Fruit fly (Drosophila melanogaster) whole organism, embryonic: ENCODE results near the gene CG5079.

ENCODE experiments used
- Bdp1 ChIP-seq: fragments of 200-800 bp; sonication (Bioruptor generic); optimal IDR thresholded peaks from 3 replicates; lab custom pipeline; 2016; ENCODE audit warnings: missing biosample characterization, missing genetic modification characterization
- CG10366 ChIP-seq: fragments of 200-800 bp; sonication (Bioruptor generic); IDR thresholded peaks from 2 replicates; pipeline ENCODE4 v1.3.6; 2022; ENCODE audit warnings: missing biosample characterization, missing genetic modification characterization
- CG12744 ChIP-seq: fragments of 200-800 bp; sonication (Bioruptor generic); optimal IDR thresholded peaks from 2 replicates; lab custom pipeline; 2016; ENCODE audit warnings: missing biosample characterization, missing genetic modification characterization
- CG13624 ChIP-seq: fragments of 200-800 bp; sonication (Bioruptor generic); optimal IDR thresholded peaks from 2 replicates; lab custom pipeline; 2016; ENCODE audit warnings: missing biosample characterization, missing genetic modification characterization
- CG15073 ChIP-seq: fragments of 200-800 bp; sonication (Bioruptor generic); optimal IDR thresholded peaks from 2 replicates; lab custom pipeline; 2016; ENCODE audit warnings: missing biosample characterization, missing genetic modification characterization
- CG16779 ChIP-seq: fragments of 200-800 bp; sonication (Bioruptor generic); IDR thresholded peaks from 2 replicates; pipeline ENCODE4 v1.3.6; 2022; ENCODE audit warnings: missing biosample characterization, missing genetic modification characterization
- CG30020 ChIP-seq: fragments of 200-800 bp; optimal IDR thresholded peaks from 2 replicates; lab custom pipeline; 2019; ENCODE audit warnings: missing biosample characterization, mild to moderate bottlenecking, missing genetic modification characterization, moderate library complexity
- CG31365 ChIP-seq: fragments of 200-800 bp; sonication (Bioruptor generic); optimal IDR thresholded peaks from 2 replicates; lab custom pipeline; 2018; ENCODE audit warnings: missing biosample characterization, mild to moderate bottlenecking, missing genetic modification characterization
- CG4707 ChIP-seq: fragments of 200-800 bp; sonication (Bioruptor generic); optimal IDR thresholded peaks from 2 replicates; lab custom pipeline; 2018; ENCODE audit warnings: missing biosample characterization, mild to moderate bottlenecking, missing genetic modification characterization, moderate library complexity
- CG6683 ChIP-seq: fragments of 200-800 bp; sonication (Bioruptor generic); optimal IDR thresholded peaks from 2 replicates; lab custom pipeline; 2017; ENCODE audit warnings: missing biosample characterization, mild to moderate bottlenecking, missing genetic modification characterization, missing genetic modification reagents
- CG7556 ChIP-seq: fragments of 200-800 bp; sonication (Bioruptor generic); optimal IDR thresholded peaks from 2 replicates; lab custom pipeline; 2017; ENCODE audit warnings: missing biosample characterization, mild to moderate bottlenecking, missing genetic modification characterization
- CG7786 ChIP-seq: fragments of 200-800 bp; sonication (Bioruptor generic); optimal IDR thresholded peaks from 2 replicates; lab custom pipeline; 2016; ENCODE audit warnings: missing biosample characterization, missing genetic modification characterization
- CG7839 ChIP-seq: fragments of 200-800 bp; sonication (Bioruptor generic); optimal IDR thresholded peaks from 3 replicates; lab custom pipeline; 2018; ENCODE audit warnings: missing biosample characterization, mild to moderate bottlenecking, missing genetic modification characterization, moderate library complexity
- CG7928 ChIP-seq: fragments of 200-800 bp; sonication (Bioruptor generic); optimal IDR thresholded peaks from 2 replicates; lab custom pipeline; 2017; ENCODE audit warnings: missing biosample characterization, mild to moderate bottlenecking, missing genetic modification characterization
- CG7963 ChIP-seq: fragments of 200-800 bp; sonication (Bioruptor generic); IDR thresholded peaks from 3 replicates; pipeline ENCODE4 v1.3.6; 2022; ENCODE audit warnings: missing biosample characterization, missing genetic modification characterization; ENCODE audit not compliant: partially characterized antibody
- CG9215 ChIP-seq: fragments of 200-800 bp; sonication (Bioruptor generic); IDR thresholded peaks from 2 replicates; pipeline ENCODE4 v1.3.6; 2022; ENCODE audit warnings: missing biosample characterization, missing genetic modification characterization
- CG9817 ChIP-seq: fragments of 200-800 bp; sonication (Bioruptor generic); optimal IDR thresholded peaks from 2 replicates; lab custom pipeline; 2018; ENCODE audit warnings: missing biosample characterization, mild to moderate bottlenecking, missing genetic modification characterization, moderate library complexity
- Camta ChIP-seq: fragments of 200-800 bp; sonication (Bioruptor generic); optimal IDR thresholded peaks from 2 replicates; lab custom pipeline; 2016; ENCODE audit warnings: missing biosample characterization, missing genetic modification characterization
- Dfd ChIP-seq, 2 experiments: fragments of >200 bp; optimal IDR thresholded peaks; 2 replicates each; lab custom pipeline; 2017; ENCODE audit warnings: missing biosample characterization in 2 of 2, missing genetic modification characterization in 2 of 2
- E2f1 ChIP-seq: fragments of 200-800 bp; sonication (Bioruptor generic); IDR thresholded peaks from 2 replicates; pipeline ENCODE4 v1.3.6; 2022; ENCODE audit warnings: missing biosample characterization, missing genetic modification characterization
- Elba2 ChIP-seq: fragments of 200-800 bp; sonication (Bioruptor generic); optimal IDR thresholded peaks from 3 replicates; lab custom pipeline; 2016; ENCODE audit warnings: missing biosample characterization, missing genetic modification characterization
- H15 ChIP-seq: fragments of 200-800 bp; sonication (Bioruptor generic); IDR thresholded peaks from 3 replicates; pipeline ENCODE4 v1.3.6; 2022; ENCODE audit warnings: missing biosample characterization, missing genetic modification characterization
- Hand ChIP-seq: fragments of 200-800 bp; sonication (Bioruptor generic); optimal IDR thresholded peaks from 2 replicates; lab custom pipeline; 2017; ENCODE audit warnings: mild to moderate bottlenecking, missing biosample characterization, missing genetic modification reagents, missing genetic modification characterization
- Hey ChIP-seq: fragments of 200-800 bp; sonication (Bioruptor generic); optimal IDR thresholded peaks from 3 replicates; lab custom pipeline; 2018; ENCODE audit warnings: missing biosample characterization, mild to moderate bottlenecking, missing genetic modification characterization
- Hmr ChIP-seq: fragments of 200-800 bp; sonication (Bioruptor generic); optimal IDR thresholded peaks from 3 replicates; lab custom pipeline; 2017; ENCODE audit warnings: mild to moderate bottlenecking, missing biosample characterization, missing genetic modification reagents, missing genetic modification characterization
- NC2β ChIP-seq: fragments of 200-800 bp; sonication (Bioruptor generic); optimal IDR thresholded peaks from 2 replicates; lab custom pipeline; 2016; ENCODE audit warnings: missing biosample characterization, missing genetic modification characterization
- amos ChIP-seq: fragments of 200-800 bp; sonication (Bioruptor generic); IDR thresholded peaks from 2 replicates; pipeline ENCODE4 v1.3.6; 2022; ENCODE audit warnings: missing biosample characterization, missing genetic modification characterization; ENCODE audit not compliant: partially characterized antibody
- ato ChIP-seq: fragments of 200-800 bp; sonication (Bioruptor generic); IDR thresholded peaks from 2 replicates; pipeline ENCODE4 v1.3.6; 2022; ENCODE audit warnings: missing biosample characterization, missing genetic modification characterization; ENCODE audit not compliant: partially characterized antibody
- bsh ChIP-seq, 2 experiments: fragments of 200-800 bp; sonication (Bioruptor generic); optimal IDR thresholded peaks; 2 replicates each; lab custom pipeline; 2017 to 2018; ENCODE audit warnings: mild to moderate bottlenecking in 2 of 2, missing biosample characterization in 2 of 2, missing genetic modification characterization in 2 of 2, moderate library complexity in 1 of 2
- croc ChIP-seq: fragments of 200-800 bp; sonication (Bioruptor generic); conservative IDR thresholded peaks from 3 replicates; pipeline ENCODE4 v1.3.6; 2022; ENCODE audit warnings: missing biosample characterization, missing genetic modification characterization
- da ChIP-seq: fragments of 200-800 bp; sonication (Bioruptor generic); optimal IDR thresholded peaks from 2 replicates; lab custom pipeline; 2016; ENCODE audit warnings: missing biosample characterization, missing genetic modification characterization
- dimm ChIP-seq: fragments of 200-800 bp; sonication (Bioruptor generic); IDR thresholded peaks from 2 replicates; pipeline ENCODE4 v1.3.6; 2022; ENCODE audit warnings: missing biosample characterization, missing genetic modification characterization
- eyg ChIP-seq: fragments of 200-800 bp; sonication (Bioruptor generic); optimal IDR thresholded peaks from 3 replicates; lab custom pipeline; 2016; ENCODE audit warnings: missing biosample characterization, missing genetic modification characterization
- fru ChIP-seq: fragments of >200 bp; optimal IDR thresholded peaks from 2 replicates; lab custom pipeline; 2017
- gcm ChIP-seq: fragments of 200-800 bp; sonication (Bioruptor generic); optimal IDR thresholded peaks from 2 replicates; lab custom pipeline; 2019; ENCODE audit warnings: missing biosample characterization, mild to moderate bottlenecking, missing genetic modification characterization, moderate library complexity
- h ChIP-seq: fragments of >200 bp; optimal IDR thresholded peaks from 2 replicates; lab custom pipeline; 2017
- lola ChIP-seq, 3 experiments: fragments of >200 bp in 2 of 3; fragments of 200-800 bp in 1 of 3; sonication (Bioruptor generic) in 1 of 3; optimal IDR thresholded peaks; 2 replicates each; lab custom pipeline; 2017 to 2019; ENCODE audit warnings: missing biosample characterization in 3 of 3, missing genetic modification characterization in 3 of 3, mild to moderate bottlenecking in 1 of 3, moderate library complexity in 1 of 3
- mam ChIP-seq: fragments of 200-800 bp; sonication (Bioruptor generic); optimal IDR thresholded peaks from 3 replicates; lab custom pipeline; 2016; ENCODE audit warnings: missing biosample characterization, missing genetic modification characterization
- nerfin-2 ChIP-seq: fragments of 200-800 bp; sonication (Bioruptor generic); IDR thresholded peaks from 2 replicates; pipeline ENCODE4 v1.3.6; 2022; ENCODE audit warnings: missing biosample characterization, missing genetic modification characterization; ENCODE audit not compliant: partially characterized antibody
- nmo ChIP-seq: fragments of 200-800 bp; sonication (Bioruptor generic); optimal IDR thresholded peaks from 2 replicates; lab custom pipeline; 2018; ENCODE audit warnings: missing biosample characterization, mild to moderate bottlenecking, missing genetic modification characterization, moderate library complexity
- oc ChIP-seq: fragments of 200-800 bp; sonication (Bioruptor generic); optimal IDR thresholded peaks from 2 replicates; lab custom pipeline; 2018; ENCODE audit warnings: missing biosample characterization, mild to moderate bottlenecking, missing genetic modification characterization, moderate library complexity
- org-1 ChIP-seq: fragments of 200-800 bp; sonication (Bioruptor generic); optimal IDR thresholded peaks from 2 replicates; lab custom pipeline; 2017; ENCODE audit warnings: missing biosample characterization, missing genetic modification characterization
- ro ChIP-seq: fragments of 200-800 bp; sonication (Bioruptor generic); IDR thresholded peaks from 2 replicates; pipeline ENCODE4 v1.3.6; 2022; ENCODE audit warnings: missing biosample characterization, missing genetic modification characterization
- run ChIP-seq: fragments of 200-800 bp; sonication (Bioruptor generic); optimal IDR thresholded peaks from 3 replicates; lab custom pipeline; 2018; ENCODE audit warnings: missing biosample characterization, mild to moderate bottlenecking, missing genetic modification characterization
- sc ChIP-seq, 3 experiments: fragments of >200 bp in 2 of 3; fragments of 200-800 bp in 1 of 3; sonication (Bioruptor generic) in 1 of 3; optimal IDR thresholded peaks; 2 replicates in 2 of 3; 3 replicates in 1 of 3; lab custom pipeline; 2017; ENCODE audit warnings: mild to moderate bottlenecking in 1 of 3, missing biosample characterization in 1 of 3, missing genetic modification characterization in 1 of 3, missing genetic modification reagents in 1 of 3
- sob ChIP-seq: fragments of 200-800 bp; sonication (Bioruptor generic); IDR thresholded peaks from 2 replicates; pipeline ENCODE4 v1.3.6; 2022; ENCODE audit warnings: missing biosample characterization, missing genetic modification characterization
- ssp ChIP-seq: fragments of 200-800 bp; sonication (Bioruptor generic); IDR thresholded peaks from 2 replicates; pipeline ENCODE4 v1.3.6; 2022; ENCODE audit warnings: missing biosample characterization, missing genetic modification characterization
- sug ChIP-seq: fragments of 200-800 bp; optimal IDR thresholded peaks from 2 replicates; lab custom pipeline; 2019; ENCODE audit warnings: missing biosample characterization, mild to moderate bottlenecking, missing genetic modification characterization, moderate library complexity
- vnd ChIP-seq: fragments of 200-800 bp; sonication (Bioruptor generic); IDR thresholded peaks from 3 replicates; pipeline ENCODE4 v1.3.6; 2022; ENCODE audit warnings: missing biosample characterization, missing genetic modification characterization; ENCODE audit not compliant: partially characterized antibody
- z ChIP-seq: fragments of 200-800 bp; sonication (Bioruptor generic); IDR thresholded peaks from 3 replicates; pipeline ENCODE4 v1.3.6; 2022; ENCODE audit warnings: missing biosample characterization, missing genetic modification characterization

Gene CG5079

DNA sequence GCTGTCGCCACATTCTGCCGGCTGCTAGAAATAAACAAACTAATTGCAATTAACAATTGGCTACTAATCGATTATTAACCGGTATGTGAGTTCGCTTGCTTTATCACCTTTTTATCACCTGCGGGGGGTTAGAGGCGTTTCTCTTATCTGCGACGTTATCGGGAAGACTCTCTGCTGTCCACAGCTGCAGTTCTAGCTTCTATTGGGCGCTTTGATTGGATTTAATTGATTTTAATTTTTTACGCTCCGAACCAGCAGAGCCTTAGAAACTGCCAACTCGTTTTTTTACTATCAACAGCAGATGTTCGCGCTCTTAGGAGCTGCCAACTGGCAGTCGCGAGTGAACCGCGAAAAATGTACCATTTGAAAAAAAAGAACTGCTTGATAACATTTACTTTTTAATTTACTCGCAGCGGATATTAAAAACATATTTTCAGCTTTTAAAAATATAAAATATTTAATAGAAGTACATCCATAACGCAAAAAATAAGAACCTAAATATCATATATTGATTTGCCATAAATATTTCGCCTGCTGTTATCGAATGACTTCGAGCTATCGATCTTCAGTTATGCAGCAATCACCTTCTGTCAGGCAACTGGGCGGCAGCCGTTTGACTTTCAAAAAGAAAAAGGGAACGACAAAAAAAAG, 13.3 kb downstream of the CG5079 start, which contains the start of gene Ssadh (continued):
- TF ChIP-seq CG7839 (tag; lab: Kevin White, UChicago) (no peak), sug (tag; lab: Kevin White, UChicago) (peak; percentile 85), CG30020 (peak; percentile 14), CG15073 (GFP tag; lab: Kevin White, UChicago) (no peak), CG12744 (GFP tag; lab: Kevin White, UChicago) (no peak), bsh (GFP tag; optimal IDR thresholded peaks at IDR 0.05; lab: Kevin White, UChicago) (no peak), org-1 (GFP tag; lab: Kevin White, UChicago) (no peak), z (GFP tag; lab: Robert Waterston, UW) (no peak), Hmr (GFP tag; lab: Kevin White, UChicago) (no peak), sob (GFP tag; lab: Robert Waterston, UW) (no peak), Elba2 (GFP tag; lab: Kevin White, UChicago) (no peak), ssp (no peak), dimm (GFP tag; lab: Robert Waterston, UW) (no peak), nmo (GFP tag; lab: Kevin White, UChicago) (peak; percentile 35), E2f1 (GFP tag; lab: Robert Waterston, UW) (no peak), CG13624 (peak; percentile 8), CG4707 (GFP tag; lab: Kevin White, UChicago) (no peak), vnd (GFP tag; lab: Robert Waterston, UW) (0 out of 3 replicates have a peak, but pooled peaks have one; percentile 40), CG7786 (GFP tag; lab: Kevin White, UChicago) (no peak), amos (peak; percentile 56), Camta (GFP tag; lab: Kevin White, UChicago) (no peak), NC2β (GFP tag; lab: Kevin White, UChicago) (no peak), CG9817 (tag; lab: Kevin White, UChicago) (no peak), fru (lab: Kevin White, UChicago) (no peak), CG31365 (tag; lab: Kevin White, UChicago) (peak; percentile 16), croc (GFP tag; lab: Robert Waterston, UW) (no peak), da (GFP tag; lab: Kevin White, UChicago) (peak; percentile 6), ato (GFP tag; lab: Robert Waterston, UW) (0 out of 2 replicates have a peak, but pooled peaks have one; percentile 47), CG10366 (GFP tag; lab: Robert Waterston, UW) (no peak), CG7963 (peak; percentile 50; the same call in 1 of the 3 replicates), CG7928 (no peak), Hand (GFP tag; lab: Kevin White, UChicago) (no peak), run (tag; lab: Kevin White, UChicago) (no peak), oc (tag; lab: Kevin White, UChicago) (no peak), ro (GFP tag; lab: Robert Waterston, UW) (no peak), h (lab: Kevin White, UChicago) (no peak), gcm (GFP tag; lab: Kevin White, UChicago) (no peak), CG7556 (GFP tag; lab: Kevin White, UChicago) (no peak), mam (GFP tag; lab: Kevin White, UChicago) (no peak), sc (optimal IDR thresholded peaks at IDR 0.05; lab: Kevin White, UChicago) (no peak), sc (GFP tag; optimal IDR thresholded peaks at IDR 0.05; lab: Kevin White, UChicago) (no peak), CG16779 (GFP tag; lab: Robert Waterston, UW) (no peak), CG9215 (GFP tag; lab: Robert Waterston, UW) (no peak), H15 (GFP tag; lab: Robert Waterston, UW) (no peak), Bdp1 (GFP tag; lab: Kevin White, UChicago) (no peak), nerfin-2 (no peak), Hey (tag; lab: Kevin White, UChicago) (no peak), Dfd (GFP tag; optimal IDR thresholded peaks at IDR 0.05; lab: Kevin White, UChicago) (no peak), eyg (GFP tag; lab: Kevin White, UChicago) (no peak), lola (GFP tag; optimal IDR thresholded peaks at IDR 0.05; lab: Kevin White, UChicago) (no peak), CG6683 (GFP tag; lab: Kevin White, UChicago) (no peak)
